Fruit fly (Drosophila melanogaster) whole organism, wandering third instar larva: ENCODE results near the gene cact.

Source experiments
- CG9705 ChIP-seq: fragments of 200-800 bp; sonication (Bioruptor generic); optimal IDR thresholded peaks from 2 replicates; lab custom pipeline; 2018; ENCODE audit warnings: missing biosample characterization, mild to moderate bottlenecking, missing genetic modification characterization
- Dfd ChIP-seq: fragments of >200 bp; optimal IDR thresholded peaks from 2 replicates; lab custom pipeline; 2017; ENCODE audit warnings: missing biosample characterization, missing genetic modification characterization
- Hr78 ChIP-seq: fragments of >200 bp; optimal IDR thresholded peaks from 2 replicates; lab custom pipeline; 2017; ENCODE audit warnings: missing biosample characterization, missing genetic modification characterization
- Hr83 ChIP-seq: fragments of 200-300 bp; sonication (Bioruptor generic); optimal IDR thresholded peaks from 2 replicates; lab custom pipeline; 2016; ENCODE audit warnings: missing biosample characterization, mild to moderate bottlenecking, missing genetic modification characterization, moderate library complexity; ENCODE audit not compliant: poor library complexity, severe bottlenecking
- N ChIP-seq: fragments of >200 bp; optimal IDR thresholded peaks from 2 replicates; lab custom pipeline; 2018; ENCODE audit warnings: missing biosample characterization, missing external identifiers, missing genetic modification characterization
- Rel ChIP-seq, 2 experiments: fragments of 200-800 bp; sonication (Bioruptor generic) in 1 of 2; optimal IDR thresholded peaks; 2 replicates in 1 of 2; 3 replicates in 1 of 2; lab custom pipeline; 2016 to 2019; ENCODE audit warnings: mild to moderate bottlenecking in 2 of 2, missing biosample characterization in 2 of 2, missing genetic modification characterization in 2 of 2, moderate library complexity in 1 of 2
- br ChIP-seq: fragments of 200-800 bp; sonication (Bioruptor generic); optimal IDR thresholded peaks from 2 replicates; lab custom pipeline; 2016; ENCODE audit warnings: missing biosample characterization, missing genetic modification characterization
- fru ChIP-seq: fragments of 200-800 bp; sonication (Bioruptor generic); optimal IDR thresholded peaks from 3 replicates; lab custom pipeline; 2016; ENCODE audit warnings: missing biosample characterization, mild to moderate bottlenecking, missing genetic modification characterization
- lola ChIP-seq: fragments of >200 bp; optimal IDR thresholded peaks from 2 replicates; lab custom pipeline; 2017; ENCODE audit warnings: missing biosample characterization, missing genetic modification characterization
- pan ChIP-seq: fragments of >200 bp; optimal IDR thresholded peaks from 2 replicates; lab custom pipeline; 2017

DNA sequence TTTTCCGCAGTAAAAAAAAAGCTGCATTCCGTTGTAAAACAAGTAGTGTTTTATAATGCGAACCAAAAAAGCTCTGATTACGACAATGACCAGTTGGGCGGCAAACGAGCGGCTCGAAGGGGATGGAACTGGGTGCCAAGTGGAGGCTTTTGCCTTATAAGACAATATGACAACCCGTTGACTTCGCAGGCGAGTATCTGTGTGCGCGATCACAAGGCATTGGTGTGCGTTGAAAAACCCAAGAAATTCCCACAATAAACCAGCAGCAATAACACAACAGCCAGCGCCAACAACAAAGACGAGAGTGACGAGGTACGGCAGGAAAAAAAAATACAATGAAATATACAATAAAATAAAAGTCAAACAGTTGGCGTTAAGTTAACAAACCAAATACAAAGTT is 11.0 kb downstream of the cact start:
- TF ChIP-seq br (no peak), Dfd (GFP tag; lab: Kevin White, UChicago) (no peak), Hr83 (no peak), lola (no peak), CG9705 (peak; percentile 18), Rel (GFP tag; optimal IDR thresholded peaks at IDR 0.05; lab: Kevin White, UChicago) (no peak), Rel (tag; optimal IDR thresholded peaks at IDR 0.05; lab: Kevin White, UChicago) (peak; percentile 95), pan (lab: Kevin White, UChicago) (no peak), Hr78 (GFP tag; lab: Kevin White, UChicago) (no peak), N (GFP tag; lab: Kevin White, UChicago) (no peak), fru (GFP tag; lab: Kevin White, UChicago) (peak; percentile 68)
